Worm (Caenorhabditis elegans) whole organism, L3 larva: ENCODE measurements around the gene H35B03.1.

Experiments
- ZK546.5 ChIP-seq: sonication (generic microtip); optimal IDR thresholded peaks from 2 replicates; lab custom pipeline; 2017; ENCODE audit warnings: missing biosample characterization, missing genetic modification characterization
- aly-2 ChIP-seq: fragments of 150-350 bp; optimal IDR thresholded peaks from 2 replicates; lab custom pipeline; 2014; ENCODE audit warnings: missing biosample characterization, missing genetic modification characterization
- ama-1 ChIP-seq: fragments of 150-350 bp; optimal IDR thresholded peaks from 2 replicates; lab custom pipeline; 2018
- ceh-16 ChIP-seq: sonication (generic microtip); optimal IDR thresholded peaks from 2 replicates; lab custom pipeline; 2017; ENCODE audit warnings: missing biosample characterization, missing genetic modification characterization
- ceh-28 ChIP-seq: fragments of 150-350 bp; optimal IDR thresholded peaks from 2 replicates; lab custom pipeline; 2014; ENCODE audit warnings: missing biosample characterization, missing genetic modification reagents, missing genetic modification characterization
- ceh-82 ChIP-seq: fragments of 150-350 bp; optimal IDR thresholded peaks from 2 replicates; lab custom pipeline; 2014; ENCODE audit warnings: missing biosample characterization, missing genetic modification characterization
- daf-12 ChIP-seq: fragments of 150-350 bp; optimal IDR thresholded peaks from 2 replicates; lab custom pipeline; 2014; ENCODE audit warnings: missing biosample characterization, missing genetic modification reagents, missing genetic modification characterization
- egl-27 ChIP-seq: sonication (generic microtip); optimal IDR thresholded peaks from 4 replicates; lab custom pipeline; 2017; ENCODE audit warnings: missing biosample characterization, missing genetic modification reagents, missing genetic modification characterization
- egl-5 ChIP-seq: fragments of 150-350 bp; optimal IDR thresholded peaks from 2 replicates; lab custom pipeline; 2017; ENCODE audit warnings: missing biosample characterization, missing genetic modification reagents, missing genetic modification characterization, inconsistent platforms
- elt-1 ChIP-seq: fragments of 150-350 bp; optimal IDR thresholded peaks from 2 replicates; lab custom pipeline; 2014; ENCODE audit warnings: missing biosample characterization, missing genetic modification characterization
- elt-2 ChIP-seq: sonication (generic microtip); optimal IDR thresholded peaks from 2 replicates; lab custom pipeline; 2016; ENCODE audit warnings: missing genetic modification reagents, mild to moderate bottlenecking, missing genetic modification characterization, missing compliant biosample characterization
- elt-3 ChIP-seq, 3 experiments: fragments of 150-350 bp in 1 of 3; sonication (generic microtip) in 2 of 3; optimal IDR thresholded peaks; 2 replicates in 2 of 3; 4 replicates in 1 of 3; lab custom pipeline; 2014 to 2017; ENCODE audit warnings: missing biosample characterization in 3 of 3, missing genetic modification characterization in 3 of 3
- eor-1 ChIP-seq, 2 experiments: fragments of 150-350 bp; optimal IDR thresholded peaks; 2 replicates each; lab custom pipeline; 2014 to 2018; ENCODE audit warnings: missing biosample characterization in 2 of 2, missing genetic modification characterization in 2 of 2
- fkh-10 ChIP-seq: sonication (generic microtip); optimal IDR thresholded peaks from 2 replicates; lab custom pipeline; 2017; ENCODE audit warnings: missing biosample characterization, missing genetic modification reagents, missing genetic modification characterization
- fkh-2 ChIP-seq: fragments of 150-350 bp; optimal IDR thresholded peaks from 2 replicates; lab custom pipeline; 2014; ENCODE audit warnings: missing biosample characterization, missing genetic modification reagents, missing genetic modification characterization
- fos-1 ChIP-seq: fragments of 150-350 bp; optimal IDR thresholded peaks from 2 replicates; lab custom pipeline; 2014; ENCODE audit warnings: missing biosample characterization, missing genetic modification characterization
- jun-1 ChIP-seq: fragments of 150-350 bp; optimal IDR thresholded peaks from 2 replicates; lab custom pipeline; 2014; ENCODE audit warnings: missing biosample characterization, missing genetic modification reagents, missing genetic modification characterization
- lin-15B ChIP-seq: fragments of 150-350 bp; optimal IDR thresholded peaks from 2 replicates; lab custom pipeline; 2014; ENCODE audit warnings: missing biosample characterization, missing genetic modification characterization
- lin-39 ChIP-seq: fragments of 150-350 bp; optimal IDR thresholded peaks from 2 replicates; lab custom pipeline; 2018; ENCODE audit warnings: missing biosample characterization, missing genetic modification reagents, missing genetic modification characterization
- mdl-1 ChIP-seq: fragments of 150-350 bp; optimal IDR thresholded peaks from 2 replicates; lab custom pipeline; 2014; ENCODE audit warnings: missing biosample characterization, missing genetic modification characterization
- mml-1 ChIP-seq: fragments of 150-350 bp; sonication (generic microtip); optimal IDR thresholded peaks from 3 replicates; lab custom pipeline; 2014; ENCODE audit warnings: missing biosample characterization, missing genetic modification characterization
- nfya-1 ChIP-seq: sonication (generic microtip); optimal IDR thresholded peaks from 2 replicates; lab custom pipeline; 2017; ENCODE audit warnings: missing genetic modification characterization, mild to moderate bottlenecking, missing compliant biosample characterization, antibody characterized with exemption, moderate library complexity; ENCODE audit not compliant: insufficient read depth
- nhr-11 ChIP-seq: fragments of 150-350 bp; optimal IDR thresholded peaks from 2 replicates; lab custom pipeline; 2014; ENCODE audit warnings: missing biosample characterization, missing genetic modification characterization
- nhr-12 ChIP-seq: fragments of 150-350 bp; optimal IDR thresholded peaks from 2 replicates; lab custom pipeline; 2014; ENCODE audit warnings: missing biosample characterization, missing genetic modification characterization
- nhr-23 ChIP-seq: fragments of 150-350 bp; optimal IDR thresholded peaks from 2 replicates; lab custom pipeline; 2014; ENCODE audit warnings: missing biosample characterization, missing genetic modification reagents, missing genetic modification characterization
- nhr-25 ChIP-seq: sonication (generic microtip); optimal IDR thresholded peaks from 2 replicates; lab custom pipeline; 2017; ENCODE audit warnings: missing biosample characterization, missing genetic modification characterization
- nhr-43 ChIP-seq: sonication (generic microtip); optimal IDR thresholded peaks from 2 replicates; lab custom pipeline; 2016; ENCODE audit warnings: mild to moderate bottlenecking, missing genetic modification characterization, missing compliant biosample characterization; ENCODE audit not compliant: poor library complexity, severe bottlenecking
- nhr-76 ChIP-seq: fragments of 150-350 bp; sonication (generic microtip); optimal IDR thresholded peaks from 5 replicates; lab custom pipeline; 2014; ENCODE audit warnings: missing biosample characterization, missing genetic modification characterization
- nhr-77 ChIP-seq: fragments of 150-350 bp; optimal IDR thresholded peaks from 2 replicates; lab custom pipeline; 2014; ENCODE audit warnings: missing biosample characterization, missing genetic modification characterization
- pha-4 ChIP-seq: fragments of 150-350 bp; optimal IDR thresholded peaks from 2 replicates; lab custom pipeline; 2014; ENCODE audit warnings: missing biosample characterization, missing genetic modification reagents, missing genetic modification characterization
- pqm-1 ChIP-seq: fragments of 150-350 bp; optimal IDR thresholded peaks from 2 replicates; lab custom pipeline; 2017; ENCODE audit warnings: missing biosample characterization, missing genetic modification characterization, inconsistent platforms
- sea-2 ChIP-seq: fragments of 150-350 bp; sonication (generic microtip); optimal IDR thresholded peaks from 4 replicates; lab custom pipeline; 2014; ENCODE audit warnings: missing biosample characterization, missing genetic modification reagents, missing genetic modification characterization
- skn-1 ChIP-seq: fragments of 150-350 bp; optimal IDR thresholded peaks from 2 replicates; lab custom pipeline; 2014; ENCODE audit warnings: missing biosample characterization, missing genetic modification characterization
- snpc-4 ChIP-seq: fragments of 150-350 bp; optimal IDR thresholded peaks from 2 replicates; lab custom pipeline; 2014; ENCODE audit warnings: missing biosample characterization, missing genetic modification characterization
- tbx-2 ChIP-seq: sonication (generic microtip); optimal IDR thresholded peaks from 2 replicates; lab custom pipeline; 2016; ENCODE audit warnings: mild to moderate bottlenecking, missing genetic modification characterization, missing compliant biosample characterization
- unc-39 ChIP-seq: sonication (generic microtip); optimal IDR thresholded peaks from 4 replicates; lab custom pipeline; 2017; ENCODE audit warnings: missing biosample characterization, missing genetic modification characterization
- unc-62 ChIP-seq: fragments of 150-350 bp; sonication (generic microtip); optimal IDR thresholded peaks from 4 replicates; lab custom pipeline; 2014; ENCODE audit warnings: missing biosample characterization, missing genetic modification reagents, missing genetic modification characterization
- zag-1 ChIP-seq: fragments of 150-350 bp; optimal IDR thresholded peaks from 2 replicates; lab custom pipeline; 2014; ENCODE audit warnings: missing biosample characterization, missing genetic modification characterization
- ztf-11 ChIP-seq: fragments of 150-350 bp; optimal IDR thresholded peaks from 2 replicates; lab custom pipeline; 2014; ENCODE audit warnings: missing biosample characterization, missing genetic modification characterization
- ztf-4 ChIP-seq: fragments of 150-350 bp; optimal IDR thresholded peaks from 2 replicates; lab custom pipeline; 2014; ENCODE audit warnings: missing biosample characterization, missing genetic modification characterization

H35B03.1 gene

ce11 chrIV:5754821-5755220 is 29.4 kb downstream of the H35B03.1 start:
- TF ChIP-seq tbx-2 (tag; lab: Kevin White, UChicago) (no peak), egl-27 (tag; lab: Kevin White, UChicago) (no peak), unc-39 (tag; lab: Kevin White, UChicago) (no peak), sea-2 (GFP tag; lab: Kevin White, UChicago) (no peak), nhr-23 (peak; percentile 49)
- TF ChIP-seq, all 47 proteins: peak for 1

- TF ChIP-seq pha-4 (peak; percentile 69), jun-1 (peak; percentile 49), nhr-77 (tag; lab: Kevin White, UChicago) (no peak), pqm-1 (tag; lab: Kevin White, UChicago) (peak; percentile 93), elt-2 (peak; percentile 86)
Observed at ce11 chrIV:5755922-5756321, 30.5 kb downstream of the H35B03.1 start.

ce11 chrIV:5757762-5758161 is 32.4 kb downstream of the H35B03.1 start, which contains the start of gene nhr-46:
nhr-46 (minus strand) TSS chrIV:5757862.
- TF ChIP-seq fkh-10 (GFP tag; lab: Kevin White, UChicago) = no peak
- no peak for TF ChIP-seq daf-12 (tag; lab: Kevin White, UChicago)
- no peak for TF ChIP-seq lin-15B
- TF ChIP-seq elt-2 = no peak

ce11 chrIV:5758695-5759094 is 33.3 kb downstream of the H35B03.1 start:
- TF ChIP-seq elt-1 (tag; lab: Kevin White, UChicago) = peak; percentile 88
- TF ChIP-seq nhr-25 (tag; lab: Kevin White, UChicago) = peak; percentile 13
- TF ChIP-seq fkh-2 (tag; lab: Kevin White, UChicago) = no peak
- no peak for TF ChIP-seq ama-1 (lab: Kevin White, UChicago)

ce11 chrIV:5760656-5761055 is 35.3 kb downstream of the H35B03.1 start:
- TF ChIP-seq ama-1 (lab: Kevin White, UChicago) (no peak), nhr-12 (no peak), nhr-76 (tag; lab: Kevin White, UChicago) (no peak), eor-1 (tag; optimal IDR thresholded peaks at IDR 0.05; lab: Kevin White, UChicago) (no peak), nhr-11 (no peak), lin-39 (tag; lab: Kevin White, UChicago) (no peak), fkh-10 (GFP tag; lab: Kevin White, UChicago) (no peak), zag-1 (tag; lab: Kevin White, UChicago) (no peak), ztf-11 (no peak), fos-1 (tag; lab: Kevin White, UChicago) (no peak), ceh-82 (tag; lab: Kevin White, UChicago) (no peak), skn-1 (no peak), ztf-4 (no peak), elt-1 (tag; lab: Kevin White, UChicago) (no peak), ceh-16 (tag; lab: Kevin White, UChicago) (no peak), nhr-77 (tag; lab: Kevin White, UChicago) (no peak), elt-3 (tag; optimal IDR thresholded peaks at IDR 0.05; lab: Kevin White, UChicago) (no peak), nhr-25 (tag; lab: Kevin White, UChicago) (no peak), pha-4 (no peak)

DNA sequence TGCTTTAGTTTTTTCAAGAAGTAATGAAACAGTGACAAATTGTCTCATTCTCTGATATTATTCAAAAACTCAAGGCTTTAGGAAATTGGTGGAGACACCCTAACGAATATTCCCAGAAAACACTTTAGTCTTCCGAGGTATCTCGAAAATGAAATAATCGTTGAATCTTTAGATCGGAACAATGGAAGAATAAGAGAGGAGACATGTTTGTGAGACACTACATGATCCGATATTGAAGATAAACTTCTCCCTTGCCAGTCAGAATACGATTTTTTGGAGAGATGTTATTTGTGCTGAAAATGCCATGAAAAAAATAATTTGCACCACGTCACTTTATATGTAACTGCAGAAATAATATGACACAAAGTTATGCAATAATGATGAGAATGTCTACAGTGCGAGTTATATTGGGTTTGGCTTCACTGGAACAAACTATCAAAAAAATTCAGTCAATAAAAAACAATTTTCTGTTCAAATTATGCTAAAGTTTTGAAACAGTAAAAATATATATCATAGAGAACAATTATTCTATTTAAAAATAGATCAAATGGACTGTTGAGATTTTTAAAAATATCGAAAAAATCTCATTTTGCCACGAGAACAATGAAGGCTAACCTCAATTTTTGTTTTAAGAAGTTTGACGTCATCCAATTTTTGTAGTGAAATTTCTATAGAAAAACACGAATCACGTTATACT is 36.0 kb downstream of the H35B03.1 start:
- TF ChIP-seq ceh-28 (tag; lab: Kevin White, UChicago) = no peak
- TF ChIP-seq elt-1 (tag; lab: Kevin White, UChicago) = peak; percentile 68

ce11 chrIV:5762770-5763169 is 37.4 kb downstream of the H35B03.1 start:
- TF ChIP-seq nfya-1 (tag; lab: Kevin White, UChicago) (no peak), nhr-43 (peak; percentile 22), fos-1 (tag; lab: Kevin White, UChicago) (no peak), aly-2 (no peak), mdl-1 (tag; lab: Kevin White, UChicago) (no peak), nhr-76 (tag; lab: Kevin White, UChicago) (no peak), nhr-25 (tag; lab: Kevin White, UChicago) (peak; percentile 10), ama-1 (lab: Kevin White, UChicago) (no peak), ztf-11 (no peak), egl-5 (tag; lab: Kevin White, UChicago) (no peak), elt-3 (tag; optimal IDR thresholded peaks at IDR 0.05; lab: Kevin White, UChicago) (no peak), skn-1 (no peak), nhr-23 (no peak), ztf-4 (no peak), snpc-4 (tag; lab: Kevin White, UChicago) (no peak), ZK546.5 (no peak), fkh-2 (tag; lab: Kevin White, UChicago) (no peak), fkh-10 (GFP tag; lab: Kevin White, UChicago) (no peak), mml-1 (tag; lab: Kevin White, UChicago) (peak; percentile 6), unc-62 (GFP tag; lab: Kevin White, UChicago) (no peak)
